Worm (Caenorhabditis elegans): Measurements from ENCODE around the gene perm-1.
A peak's percentile ranks its signal among the peaks of the same experiment; 100 is the strongest.

Gene perm-1

ce11 chrII:7901990-7902389 is 21.4 kb downstream of the perm-1 start:
- TF ChIP-seq unc-86 (tag; optimal IDR thresholded peaks at IDR 0.05) = no peak
- no peak for TF ChIP-seq ceh-45 (GFP tag; IDR thresholded peaks at IDR 0.05)
- no peak for TF ChIP-seq eyg-1 (tag; optimal IDR thresholded peaks at IDR 0.05)
- TF ChIP-seq ceh-2 (tag; optimal IDR thresholded peaks at IDR 0.05) = no peak
- no peak for TF ChIP-seq pag-3 (tag; optimal IDR thresholded peaks at IDR 0.05; ENCODE audit: borderline replicate concordance)

ce11 chrII:7907539-7907997 is 27.0 kb downstream of the perm-1 start, which contains the start of gene best-23:
best-23 (minus strand) TSS chrII:7907589.
- TF ChIP-seq ets-4 (tag; optimal IDR thresholded peaks at IDR 0.05) = no peak
- TF ChIP-seq pros-1 (tag; optimal IDR thresholded peaks at IDR 0.05) = no peak
- no peak for TF ChIP-seq C38D4.7 (GFP tag; optimal IDR thresholded peaks at IDR 0.05)
- no peak for TF ChIP-seq pag-3 (tag; optimal IDR thresholded peaks at IDR 0.05; ENCODE audit: borderline replicate concordance)

ce11 chrII:7911015-7911414 is 30.4 kb downstream of the perm-1 start, which contains the start of gene ZK675.4:
ZK675.4 (plus strand) TSS chrII:7911315.
- TF ChIP-seq madf-2 (tag; optimal IDR thresholded peaks at IDR 0.05) (no peak), ceh-48 (tag; optimal IDR thresholded peaks at IDR 0.05) (no peak), rnt-1 (tag; optimal IDR thresholded peaks at IDR 0.05) (no peak), Y22D7AL.16 (tag; optimal IDR thresholded peaks at IDR 0.05) (no peak), che-1 (tag; optimal IDR thresholded peaks at IDR 0.05) (no peak), lim-6 (tag; optimal IDR thresholded peaks at IDR 0.05) (no peak), pqm-1 (tag; optimal IDR thresholded peaks at IDR 0.05) (no peak), elt-2 (tag; optimal IDR thresholded peaks at IDR 0.05) (no peak), pha-4 (tag; optimal IDR thresholded peaks at IDR 0.05) (no peak), C08G9.2 (tag; optimal IDR thresholded peaks at IDR 0.05) (no peak), dmd-4 (tag; optimal IDR thresholded peaks at IDR 0.05; ENCODE audit: borderline replicate concordance) (no peak), ceh-31 (tag; optimal IDR thresholded peaks at IDR 0.05) (no peak), K02D7.2 (tag; optimal IDR thresholded peaks at IDR 0.05) (no peak), ztf-16 (tag; optimal IDR thresholded peaks at IDR 0.05) (no peak), odd-2 (tag; optimal IDR thresholded peaks at IDR 0.05) (no peak)

- TF ChIP-seq zip-5 (tag; optimal IDR thresholded peaks at IDR 0.05) (no peak), unc-42 (tag; optimal IDR thresholded peaks at IDR 0.05) (peak; percentile 37), hlh-13 (GFP tag; optimal IDR thresholded peaks at IDR 0.05) (no peak), nhr-11 (tag; optimal IDR thresholded peaks at IDR 0.05) (no peak), ceh-48 (tag; optimal IDR thresholded peaks at IDR 0.05) (no peak), elt-4 (tag; optimal IDR thresholded peaks at IDR 0.05) (no peak)
These were observed 39.6 kb downstream of the perm-1 start for ce11 chrII:7920178-7920577.

- TF ChIP-seq unc-42 (tag; optimal IDR thresholded peaks at IDR 0.05) (peak; percentile 93), eyg-1 (tag; optimal IDR thresholded peaks at IDR 0.05) (no peak)
These were observed 40.5 kb downstream of the perm-1 start for ce11 chrII:7921155-7921554.

ce11 chrII:7928600-7928999 is 48.0 kb downstream of the perm-1 start, which contains the start of gene spv-1:
spv-1 (minus strand) TSS chrII:7928700.
- TF ChIP-seq hlh-8 (tag; optimal IDR thresholded peaks at IDR 0.05) = no peak

ce11 chrII:7930671-7931070 is 50.1 kb downstream of the perm-1 start:
- TF ChIP-seq pax-1 (tag; optimal IDR thresholded peaks at IDR 0.05) (no peak), ceh-14 (tag; optimal IDR thresholded peaks at IDR 0.05) (no peak), T23F11.4 (GFP tag; optimal IDR thresholded peaks at IDR 0.05) (no peak), dve-1 (tag; optimal IDR thresholded peaks at IDR 0.05) (no peak), fkh-10 (GFP tag; optimal IDR thresholded peaks at IDR 0.05) (no peak), ttx-3 (tag; optimal IDR thresholded peaks at IDR 0.05) (no peak)

All from whole organism, late embryonic.